Fruit fly (Drosophila melanogaster) whole organism, embryonic: ENCODE results near the gene CG31559.

Source experiments
- Asciz ChIP-seq: fragments of 200-800 bp; sonication (Bioruptor generic); optimal IDR thresholded peaks from 2 replicates; lab custom pipeline; 2017; ENCODE audit warnings: missing biosample characterization, mild to moderate bottlenecking, missing genetic modification characterization, missing genetic modification reagents
- Atf3 ChIP-seq: fragments of 200-800 bp; sonication (Bioruptor generic); optimal IDR thresholded peaks from 3 replicates; lab custom pipeline; 2016; ENCODE audit warnings: missing biosample characterization, missing genetic modification characterization
- Gug ChIP-seq: fragments of 200-800 bp; sonication (Bioruptor generic); IDR thresholded peaks from 4 replicates; pipeline ENCODE4 v1.3.6; 2022; ENCODE audit warnings: missing biosample characterization, missing genetic modification characterization
- H15 ChIP-seq: fragments of 200-800 bp; sonication (Bioruptor generic); IDR thresholded peaks from 3 replicates; pipeline ENCODE4 v1.3.6; 2022; ENCODE audit warnings: missing biosample characterization, missing genetic modification characterization
- Kr ChIP-seq: fragments of 200-800 bp; sonication (Bioruptor generic); optimal IDR thresholded peaks from 2 replicates; lab custom pipeline; 2017; ENCODE audit warnings: missing biosample characterization, mild to moderate bottlenecking, missing genetic modification characterization
- Meics ChIP-seq: fragments of 200-800 bp; sonication (Bioruptor generic); optimal IDR thresholded peaks from 2 replicates; lab custom pipeline; 2017; ENCODE audit warnings: missing biosample characterization, mild to moderate bottlenecking, missing genetic modification characterization
- br ChIP-seq: fragments of >200 bp; optimal IDR thresholded peaks from 2 replicates; lab custom pipeline; 2017
- dati ChIP-seq: fragments of 200-800 bp; sonication (Bioruptor generic); IDR thresholded peaks from 2 replicates; pipeline ENCODE4 v1.3.6; 2022; ENCODE audit warnings: missing biosample characterization, missing genetic modification characterization
- fd64A ChIP-seq: fragments of 200-800 bp; sonication (Bioruptor generic); optimal IDR thresholded peaks from 3 replicates; lab custom pipeline; 2018; ENCODE audit warnings: missing biosample characterization, mild to moderate bottlenecking, missing genetic modification characterization
- kay ChIP-seq: fragments of 200-800 bp; sonication (Bioruptor generic); optimal IDR thresholded peaks from 2 replicates; lab custom pipeline; 2016; ENCODE audit warnings: missing biosample characterization, missing genetic modification characterization
- slbo ChIP-seq: fragments of 200-800 bp; sonication (Bioruptor generic); IDR thresholded peaks from 2 replicates; pipeline ENCODE4 v1.3.6; 2022; ENCODE audit warnings: missing biosample characterization, missing genetic modification characterization

- no peak for TF ChIP-seq Atf3 (GFP tag; lab: Kevin White, UChicago)
- no peak for TF ChIP-seq kay (GFP tag; lab: Kevin White, UChicago)
- TF ChIP-seq fd64A (GFP tag; lab: Kevin White, UChicago) = no peak
- no peak for TF ChIP-seq Kr (GFP tag; lab: Kevin White, UChicago)
- TF ChIP-seq br (lab: Kevin White, UChicago) = no peak
- TF ChIP-seq H15 (GFP tag; lab: Robert Waterston, UW) = no peak
- TF ChIP-seq Meics (GFP tag; lab: Kevin White, UChicago) = no peak
- no peak for TF ChIP-seq Gug (GFP tag; lab: Robert Waterston, UW)
- no peak for TF ChIP-seq dati
- TF ChIP-seq slbo = no peak
- TF ChIP-seq Asciz (GFP tag; lab: Kevin White, UChicago) = no peak
Observed at dm6 chr3R:6167183-6167582, 10.1 kb upstream of the CG31559 start, which contains the start of gene CG1077.
